Fruit fly (Drosophila melanogaster): ENCODE results near the gene CG43844.

The CG43844 gene

dm6 chr3R:21849988-21850460 is 39.3 kb upstream of the CG43844 start (continued):
- peak; percentile 55 for TF ChIP-seq CoRest (tag; optimal IDR thresholded peaks at IDR 0.05)
- no peak for TF ChIP-seq CG12769 (tag; optimal IDR thresholded peaks at IDR 0.05)
- TF ChIP-seq HmgZ (tag; optimal IDR thresholded peaks at IDR 0.05) = no peak
- no peak for TF ChIP-seq sc (optimal IDR thresholded peaks at IDR 0.05)
- TF ChIP-seq sc (GFP tag; optimal IDR thresholded peaks at IDR 0.05) = no peak
- TF ChIP-seq Poxn (GFP tag; IDR thresholded peaks at IDR 0.05) = no peak
- TF ChIP-seq gem (tag; optimal IDR thresholded peaks at IDR 0.05) = peak; percentile 43
- no peak for TF ChIP-seq CG2129 (GFP tag; IDR thresholded peaks at IDR 0.05; ENCODE audit: partially characterized antibody)
- TF ChIP-seq hkb (optimal IDR thresholded peaks at IDR 0.05) = no peak
- no peak for TF ChIP-seq hkb (GFP tag; IDR thresholded peaks at IDR 0.05)
- no peak for TF ChIP-seq CG5953 (GFP tag; IDR thresholded peaks at IDR 0.05)
- no peak for TF ChIP-seq sqz (GFP tag; optimal IDR thresholded peaks at IDR 0.05)
- TF ChIP-seq CG31441 (GFP tag; IDR thresholded peaks at IDR 0.05) = peak; percentile 50; the same call in 1 of the 2 replicates
- no peak for TF ChIP-seq ftz-f1 (GFP tag; optimal IDR thresholded peaks at IDR 0.05)
- no peak for TF ChIP-seq CG4730 (GFP tag; IDR thresholded peaks at IDR 0.05)
- TF ChIP-seq CG17912 (GFP tag; optimal IDR thresholded peaks at IDR 0.05) = no peak
- TF ChIP-seq CG3065 (GFP tag; optimal IDR thresholded peaks at IDR 0.05) = no peak
- peak; percentile 37 for TF ChIP-seq tx (GFP tag; optimal IDR thresholded peaks at IDR 0.05)
- TF ChIP-seq Nf-YC (tag; optimal IDR thresholded peaks at IDR 0.05) = no peak
- TF ChIP-seq Xrp1 (GFP tag; IDR thresholded peaks at IDR 0.05) = peak; percentile 72
- TF ChIP-seq CG14965 (GFP tag; optimal IDR thresholded peaks at IDR 0.05; ENCODE audit: borderline replicate concordance) = no peak
- TF ChIP-seq CG12219 (GFP tag; optimal IDR thresholded peaks at IDR 0.05) = peak; percentile 18
- peak; percentile 9 for TF ChIP-seq chn (GFP tag; optimal IDR thresholded peaks at IDR 0.05)
- no peak for TF ChIP-seq dm (GFP tag; optimal IDR thresholded peaks at IDR 0.05)
- peak; percentile 33 for TF ChIP-seq pnt (GFP tag; optimal IDR thresholded peaks at IDR 0.05)
- TF ChIP-seq CG30431 (GFP tag; optimal IDR thresholded peaks at IDR 0.05) = peak; percentile 47
- no peak for TF ChIP-seq CG6854 (GFP tag; optimal IDR thresholded peaks at IDR 0.05)
- peak; percentile 0 for TF ChIP-seq CG1602 (GFP tag; optimal IDR thresholded peaks at IDR 0.05)
- TF ChIP-seq CG6654 (GFP tag; optimal IDR thresholded peaks at IDR 0.05) = no peak
- TF ChIP-seq Usf (GFP tag; optimal IDR thresholded peaks at IDR 0.05) = peak; percentile 23
- TF ChIP-seq CG15011 (GFP tag; optimal IDR thresholded peaks at IDR 0.05) = no peak
- no peak for TF ChIP-seq jing (GFP tag; optimal IDR thresholded peaks at IDR 0.05)
- TF ChIP-seq Pdp1 (GFP tag; optimal IDR thresholded peaks at IDR 0.05) = peak; percentile 5 to 21
- TF ChIP-seq CG17186 (GFP tag; optimal IDR thresholded peaks at IDR 0.05) = no peak
- no peak for TF ChIP-seq yki (optimal IDR thresholded peaks at IDR 0.05)
- peak; percentile 15 for TF ChIP-seq CG13624 (GFP tag; optimal IDR thresholded peaks at IDR 0.05)
- peak; percentile 64 for TF ChIP-seq Ssrp (tag; optimal IDR thresholded peaks at IDR 0.05)
- no peak for TF ChIP-seq Hr39 (optimal IDR thresholded peaks at IDR 0.05)
- TF ChIP-seq ase (GFP tag; IDR thresholded peaks at IDR 0.05) = 0 out of 3 replicates have a peak, but pooled peaks have one; percentile 30
- TF ChIP-seq nau (GFP tag; optimal IDR thresholded peaks at IDR 0.05) = no peak
- TF ChIP-seq ac (GFP tag; optimal IDR thresholded peaks at IDR 0.05) = no peak
- TF ChIP-seq CG13123 (GFP tag; optimal IDR thresholded peaks at IDR 0.05) = no peak
- TF ChIP-seq ind (GFP tag; optimal IDR thresholded peaks at IDR 0.05) = peak; percentile 8
- peak; percentile 60 for TF ChIP-seq CG33557 (GFP tag; optimal IDR thresholded peaks at IDR 0.05)
- TF ChIP-seq pros (GFP tag; optimal IDR thresholded peaks at IDR 0.05) = peak; percentile 51
- TF ChIP-seq CG15696 (tag; optimal IDR thresholded peaks at IDR 0.05) = peak; percentile 30
- TF ChIP-seq mld (GFP tag; IDR thresholded peaks at IDR 0.05; ENCODE audit: partially characterized antibody) = no peak
- no peak for TF ChIP-seq fd3F (GFP tag; optimal IDR thresholded peaks at IDR 0.05)
- no peak for TF ChIP-seq maf-S (GFP tag; optimal IDR thresholded peaks at IDR 0.05)
- TF ChIP-seq CG31388 (GFP tag; optimal IDR thresholded peaks at IDR 0.05) = no peak
- TF ChIP-seq CG13775 (GFP tag; optimal IDR thresholded peaks at IDR 0.05) = peak; percentile 35
- peak; percentile 7 for TF ChIP-seq CG30403 (GFP tag; optimal IDR thresholded peaks at IDR 0.05)

All from whole organism, embryonic.